Worm (Caenorhabditis elegans): Measurements from ENCODE around the gene tsp-17.

- no peak for TF ChIP-seq unc-62 (GFP tag; optimal IDR thresholded peaks at IDR 0.05)
- TF ChIP-seq alr-1 (tag; optimal IDR thresholded peaks at IDR 0.05), result no peak
- TF ChIP-seq ama-1 (optimal IDR thresholded peaks at IDR 0.05), result no peak
- TF ChIP-seq elt-1 (tag; optimal IDR thresholded peaks at IDR 0.05), result no peak
- no peak for TF ChIP-seq mab-5 (tag; optimal IDR thresholded peaks at IDR 0.05)
- TF ChIP-seq egl-27 (tag; optimal IDR thresholded peaks at IDR 0.05), result no peak
- no peak for TF ChIP-seq nhr-237 (tag; optimal IDR thresholded peaks at IDR 0.05)
- no peak for TF ChIP-seq ztf-11 (tag; optimal IDR thresholded peaks at IDR 0.05)
- TF ChIP-seq mdl-1 (tag; optimal IDR thresholded peaks at IDR 0.05), result no peak
- TF ChIP-seq zag-1 (tag; optimal IDR thresholded peaks at IDR 0.05), result no peak
- no peak for TF ChIP-seq R02D3.7 (tag; optimal IDR thresholded peaks at IDR 0.05)
- TF ChIP-seq unc-39 (tag; optimal IDR thresholded peaks at IDR 0.05), result no peak
- no peak for TF ChIP-seq ZK546.5 (tag; optimal IDR thresholded peaks at IDR 0.05)
- TF ChIP-seq nhr-21 (tag; optimal IDR thresholded peaks at IDR 0.05), result no peak
Measured at ce11 chrX:3671998-3672397, 9.0 kb upstream of the tsp-17 start, which contains the start of gene C02F12.5.
